Worm (Caenorhabditis elegans) whole organism, late embryonic: ENCODE data around the gene F10C1.8.

Experiments
- C08G9.2 ChIP-seq: sonication (generic microtip); optimal IDR thresholded peaks from 2 replicates; lab custom pipeline; 2016; ENCODE audit warnings: mild to moderate bottlenecking, missing genetic modification characterization, moderate library complexity, missing compliant biosample characterization
- C38D4.7 ChIP-seq: fragments of 200-800 bp; sonication (Bioruptor generic); optimal IDR thresholded peaks from 2 replicates; lab custom pipeline; 2018; ENCODE audit warnings: mild to moderate bottlenecking, missing genetic modification characterization, moderate library complexity, missing compliant biosample characterization
- F13H6.1 ChIP-seq: sonication (generic microtip); optimal IDR thresholded peaks from 2 replicates; lab custom pipeline; 2016; ENCODE audit warnings: missing genetic modification characterization, missing compliant biosample characterization
- K02D7.2 ChIP-seq: sonication (generic microtip); optimal IDR thresholded peaks from 2 replicates; lab custom pipeline; 2017; ENCODE audit warnings: mild to moderate bottlenecking, missing genetic modification characterization, missing compliant biosample characterization
- K09A11.1 ChIP-seq: sonication (generic microtip); optimal IDR thresholded peaks from 2 replicates; lab custom pipeline; 2017; ENCODE audit warnings: antibody characterized with exemption, mild to moderate bottlenecking, missing genetic modification characterization, missing compliant biosample characterization; ENCODE audit not compliant: insufficient read depth
- ahr-1 ChIP-seq: sonication (generic microtip); optimal IDR thresholded peaks from 2 replicates; lab custom pipeline; 2016; ENCODE audit warnings: missing genetic modification characterization, missing compliant biosample characterization
- ama-1 ChIP-seq: fragments of 150-350 bp; optimal IDR thresholded peaks from 2 replicates; lab custom pipeline; 2014
- ceh-14 ChIP-seq: sonication (generic microtip); optimal IDR thresholded peaks from 2 replicates; lab custom pipeline; 2016; ENCODE audit warnings: missing genotype, missing genetic modification characterization, missing compliant biosample characterization
- ceh-18 ChIP-seq: sonication (generic microtip); optimal IDR thresholded peaks from 2 replicates; lab custom pipeline; 2016; ENCODE audit warnings: missing genetic modification characterization, missing compliant biosample characterization
- ceh-19 ChIP-seq: fragments of 200-800 bp; sonication (Bioruptor generic); optimal IDR thresholded peaks from 2 replicates; lab custom pipeline; 2018; ENCODE audit warnings: mild to moderate bottlenecking, missing genetic modification characterization, missing compliant biosample characterization
- ceh-22 ChIP-seq: sonication (generic microtip); optimal IDR thresholded peaks from 2 replicates; lab custom pipeline; 2017; ENCODE audit warnings: missing biosample characterization, missing genetic modification characterization
- ceh-45 ChIP-seq: fragments of 200-800 bp; sonication (Bioruptor generic); IDR thresholded peaks from 2 replicates; pipeline ENCODE4 v1.3.6; 2022; ENCODE audit warnings: missing genetic modification reagents, missing genetic modification characterization, missing compliant biosample characterization
- ceh-48 ChIP-seq: sonication (generic microtip); optimal IDR thresholded peaks from 2 replicates; lab custom pipeline; 2016; ENCODE audit warnings: missing genetic modification characterization, inconsistent platforms, missing compliant biosample characterization
- ceh-6 ChIP-seq: fragments of 200-800 bp; sonication (Bioruptor generic); optimal IDR thresholded peaks from 2 replicates; lab custom pipeline; 2018; ENCODE audit warnings: mild to moderate bottlenecking, missing genetic modification characterization, missing compliant biosample characterization
- dmd-4 ChIP-seq: sonication (generic microtip); optimal IDR thresholded peaks from 2 replicates; lab custom pipeline; 2016; ENCODE audit warnings: borderline replicate concordance, missing genetic modification characterization, missing compliant biosample characterization
- elt-2 ChIP-seq: sonication (generic microtip); optimal IDR thresholded peaks from 2 replicates; lab custom pipeline; 2016; ENCODE audit warnings: missing genetic modification reagents, missing genetic modification characterization, missing compliant biosample characterization
- elt-4 ChIP-seq: sonication (generic microtip); optimal IDR thresholded peaks from 2 replicates; lab custom pipeline; 2016; ENCODE audit warnings: missing genetic modification characterization, missing compliant biosample characterization
- ets-4 ChIP-seq: sonication (generic microtip); optimal IDR thresholded peaks from 2 replicates; lab custom pipeline; 2016; ENCODE audit warnings: missing genetic modification characterization, missing compliant biosample characterization
- fax-1 ChIP-seq: sonication (generic microtip); optimal IDR thresholded peaks from 2 replicates; lab custom pipeline; 2016; ENCODE audit warnings: missing genotype, missing genetic modification characterization, missing compliant biosample characterization
- fkh-6 ChIP-seq: sonication (generic microtip); optimal IDR thresholded peaks from 2 replicates; lab custom pipeline; 2016; ENCODE audit warnings: missing genetic modification characterization, missing compliant biosample characterization
- hlh-15 ChIP-seq: sonication (generic microtip); optimal IDR thresholded peaks from 2 replicates; lab custom pipeline; 2016; ENCODE audit warnings: missing genetic modification characterization, missing compliant biosample characterization
- lin-11 ChIP-seq: fragments of 200-800 bp; sonication (Bioruptor generic); optimal IDR thresholded peaks from 2 replicates; lab custom pipeline; 2018; ENCODE audit warnings: mild to moderate bottlenecking, missing genetic modification characterization, missing compliant biosample characterization
- mec-3 ChIP-seq: sonication (generic microtip); optimal IDR thresholded peaks from 2 replicates; lab custom pipeline; 2016; ENCODE audit warnings: borderline replicate concordance, missing genetic modification characterization, missing compliant biosample characterization
- nfya-1 ChIP-seq: sonication (generic microtip); optimal IDR thresholded peaks from 2 replicates; lab custom pipeline; 2017; ENCODE audit warnings: missing genetic modification characterization, mild to moderate bottlenecking, missing compliant biosample characterization, antibody characterized with exemption, moderate library complexity
- nhr-232 ChIP-seq: sonication (generic microtip); optimal IDR thresholded peaks from 2 replicates; lab custom pipeline; 2016; ENCODE audit warnings: missing genetic modification characterization, missing compliant biosample characterization
- npax-4 ChIP-seq: sonication (generic microtip); optimal IDR thresholded peaks from 2 replicates; lab custom pipeline; 2016; ENCODE audit warnings: missing genetic modification characterization, missing compliant biosample characterization
- odd-2 ChIP-seq: sonication (generic microtip); optimal IDR thresholded peaks from 2 replicates; lab custom pipeline; 2017; ENCODE audit warnings: antibody characterized with exemption, mild to moderate bottlenecking, missing genetic modification characterization, missing compliant biosample characterization
- pag-3 ChIP-seq: sonication (generic microtip); optimal IDR thresholded peaks from 2 replicates; lab custom pipeline; 2016; ENCODE audit warnings: missing compliant biosample characterization, missing genetic modification characterization, borderline replicate concordance
- pat-9 ChIP-seq: fragments of 200-800 bp; sonication (Bioruptor generic); optimal IDR thresholded peaks from 2 replicates; lab custom pipeline; 2018; ENCODE audit warnings: mild to moderate bottlenecking, missing genetic modification characterization, moderate library complexity, missing compliant biosample characterization
- pqm-1 ChIP-seq: sonication (generic microtip); optimal IDR thresholded peaks from 2 replicates; lab custom pipeline; 2016; ENCODE audit warnings: missing genetic modification characterization, missing compliant biosample characterization
- pros-1 ChIP-seq: fragments of 150-350 bp; optimal IDR thresholded peaks from 2 replicates; lab custom pipeline; 2014; ENCODE audit warnings: missing biosample characterization, missing genetic modification reagents, missing genetic modification characterization
- ref-2 ChIP-seq: sonication (generic microtip); optimal IDR thresholded peaks from 2 replicates; lab custom pipeline; 2016; ENCODE audit warnings: missing genetic modification characterization, missing compliant biosample characterization
- tbx-2 ChIP-seq: sonication (generic microtip); optimal IDR thresholded peaks from 2 replicates; lab custom pipeline; 2016; ENCODE audit warnings: missing genetic modification characterization, missing compliant biosample characterization
- tbx-7 ChIP-seq: sonication (generic microtip); optimal IDR thresholded peaks from 2 replicates; lab custom pipeline; 2016; ENCODE audit warnings: missing genotype, missing genetic modification characterization, missing compliant biosample characterization
- ttx-3 ChIP-seq: sonication (generic microtip); optimal IDR thresholded peaks from 2 replicates; lab custom pipeline; 2016; ENCODE audit warnings: missing genetic modification reagents, missing genetic modification characterization, missing compliant biosample characterization
- unc-3 ChIP-seq, 2 experiments: fragments of 200-800 bp in 1 of 2; sonication (Bioruptor generic) in 1 of 2; sonication (generic microtip) in 1 of 2; conservative IDR thresholded peaks in 1 of 2; optimal IDR thresholded peaks in 1 of 2; 2 replicates each; pipeline versions ENCODE4 v1.3.6 to Lab custom; 2016 to 2022; ENCODE audit warnings: missing compliant biosample characterization in 2 of 2, missing genetic modification characterization in 2 of 2, missing genetic modification reagents in 1 of 2
- unc-42 ChIP-seq: sonication (generic microtip); optimal IDR thresholded peaks from 2 replicates; lab custom pipeline; 2016; ENCODE audit warnings: missing genotype, missing genetic modification characterization, missing compliant biosample characterization
- ztf-16 ChIP-seq: sonication (generic microtip); optimal IDR thresholded peaks from 2 replicates; lab custom pipeline; 2017; ENCODE audit warnings: missing genetic modification characterization, missing compliant biosample characterization

Gene F10C1.8

ce11 chrII:5772547-5773142 is 18.4 kb downstream of the F10C1.8 start (continued):
- TF ChIP-seq F13H6.1 (tag; lab: Kevin White, UChicago) (no peak), ttx-3 (tag; lab: Kevin White, UChicago) (peak; percentile 36), fax-1 (peak; percentile 38), ceh-48 (peak; percentile 33), ceh-6 (GFP tag; lab: Kevin White, UChicago) (peak; percentile 68), ets-4 (no peak), mec-3 (tag; lab: Kevin White, UChicago) (no peak), lin-11 (tag; lab: Kevin White, UChicago) (peak; percentile 12), hlh-15 (tag; lab: Kevin White, UChicago) (no peak), ref-2 (tag; lab: Kevin White, UChicago) (peak; percentile 59), ceh-19 (GFP tag; lab: Kevin White, UChicago) (no peak), C08G9.2 (peak; percentile 47), dmd-4 (tag; lab: Kevin White, UChicago) (no peak), ahr-1 (tag; lab: Kevin White, UChicago) (no peak), nfya-1 (tag; lab: Kevin White, UChicago) (peak; percentile 23), pqm-1 (tag; lab: Kevin White, UChicago) (peak; percentile 9), tbx-7 (no peak)

- TF ChIP-seq unc-3 (GFP tag; conservative IDR thresholded peaks at IDR 0.05; lab: Robert Waterston, UW), result no peak
- TF ChIP-seq unc-3 (tag; optimal IDR thresholded peaks at IDR 0.05; lab: Kevin White, UChicago), result no peak
- no peak for TF ChIP-seq ztf-16 (tag; lab: Kevin White, UChicago)
- TF ChIP-seq ahr-1 (tag; lab: Kevin White, UChicago), result no peak
- no peak for TF ChIP-seq ceh-14 (tag; lab: Kevin White, UChicago)
- no peak for TF ChIP-seq odd-2 (tag; lab: Kevin White, UChicago)
- no peak for TF ChIP-seq elt-2 (tag; lab: Kevin White, UChicago)
- no peak for TF ChIP-seq unc-42 (tag; lab: Kevin White, UChicago)
- TF ChIP-seq ceh-19 (GFP tag; lab: Kevin White, UChicago), result no peak
- TF ChIP-seq elt-4 (tag; lab: Kevin White, UChicago), result no peak
- no peak for TF ChIP-seq ceh-45 (GFP tag; lab: Robert Waterston, UW)
- no peak for TF ChIP-seq dmd-4 (tag; lab: Kevin White, UChicago)
- no peak for TF ChIP-seq ceh-18 (tag; lab: Kevin White, UChicago)
- TF ChIP-seq K09A11.1 (tag; lab: Kevin White, UChicago), result no peak
Observed at ce11 chrII:5774120-5774519, 19.9 kb downstream of the F10C1.8 start, which contains the start of the genes dmd-5 and F10C1.1. dmd-5 (minus strand) TSS chrII:5774220. F10C1.1 (plus strand) TSS chrII:5774229.

DNA sequence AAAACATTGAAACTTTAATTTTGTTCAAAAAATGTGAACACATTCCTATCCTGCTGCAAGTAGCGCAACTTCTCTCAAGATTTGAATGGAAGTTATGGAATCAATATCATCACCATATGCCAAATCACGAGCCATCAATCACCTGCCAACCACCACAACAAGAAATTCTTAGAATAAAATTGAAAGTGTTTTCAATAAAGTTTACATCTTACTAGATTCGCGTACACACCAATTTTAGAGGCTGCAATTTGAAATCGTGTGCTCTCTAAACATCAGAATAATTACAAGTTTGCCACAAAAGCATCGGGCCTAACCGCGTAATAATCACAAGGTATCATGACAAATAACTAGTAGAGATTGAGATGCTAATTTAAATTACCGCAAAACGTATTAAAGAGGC is 20.6 kb downstream of the F10C1.8 start:
- TF ChIP-seq ceh-22 (tag; lab: Kevin White, UChicago) (no peak), pqm-1 (tag; lab: Kevin White, UChicago) (no peak), npax-4 (tag; lab: Kevin White, UChicago) (no peak)

DNA sequence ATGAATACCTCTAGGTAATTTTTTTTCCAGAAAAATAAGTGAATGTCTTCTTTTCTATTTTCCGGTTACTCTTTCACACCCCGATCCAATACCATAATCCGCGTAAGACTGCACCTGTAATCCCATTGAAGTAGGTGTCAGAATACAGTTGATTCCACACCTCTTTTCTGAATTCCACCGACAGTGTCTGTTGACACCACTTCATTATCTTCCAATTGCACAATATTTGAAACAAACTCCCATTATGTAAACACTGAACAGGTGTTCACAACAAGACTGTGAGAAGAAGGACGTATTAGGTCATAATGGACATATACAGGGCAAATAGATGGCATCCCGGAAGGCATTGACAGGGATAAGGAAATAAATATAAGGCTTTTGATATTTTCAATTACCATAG is 23.1 kb downstream of the F10C1.8 start:
- TF ChIP-seq K02D7.2 (tag; lab: Kevin White, UChicago) (no peak), tbx-7 (no peak), ama-1 (lab: Kevin White, UChicago) (no peak), ahr-1 (tag; lab: Kevin White, UChicago) (no peak), pat-9 (tag; lab: Kevin White, UChicago) (no peak), pros-1 (tag; lab: Kevin White, UChicago) (no peak), ref-2 (tag; lab: Kevin White, UChicago) (no peak), pag-3 (no peak), C38D4.7 (GFP tag; lab: Kevin White, UChicago) (no peak), C08G9.2 (no peak), nhr-232 (tag; lab: Kevin White, UChicago) (no peak), odd-2 (tag; lab: Kevin White, UChicago) (no peak), fkh-6 (tag; lab: Kevin White, UChicago) (no peak), tbx-2 (tag; lab: Kevin White, UChicago) (no peak)
